Fruit fly (Drosophila melanogaster) whole organism, embryonic: ENCODE results near the gene ninaE.

Experiments used
- Adf1 ChIP-seq: fragments of 200-800 bp; sonication (Bioruptor generic); IDR thresholded peaks from 2 replicates; pipeline ENCODE4 v1.3.6; 2022; ENCODE audit warnings: missing biosample characterization, missing genetic modification characterization
- BEAF-32 ChIP-seq: fragments of 200-800 bp; sonication (Bioruptor generic); optimal IDR thresholded peaks from 3 replicates; lab custom pipeline; 2017; ENCODE audit warnings: missing biosample characterization, missing genetic modification characterization, mild to moderate bottlenecking, moderate library complexity, missing genetic modification reagents
- CG2199 ChIP-seq: fragments of 200-800 bp; sonication (Bioruptor generic); IDR thresholded peaks from 3 replicates; pipeline ENCODE4 v1.3.6; 2022; ENCODE audit warnings: missing biosample characterization, missing genetic modification characterization
- CG3838 ChIP-seq: fragments of 200-800 bp; sonication (Bioruptor generic); optimal IDR thresholded peaks from 3 replicates; lab custom pipeline; 2016; ENCODE audit warnings: missing biosample characterization, missing genetic modification characterization
- CG9876 ChIP-seq: fragments of 200-800 bp; sonication (Bioruptor generic); optimal IDR thresholded peaks from 2 replicates; lab custom pipeline; 2016; ENCODE audit warnings: missing biosample characterization, missing genetic modification characterization
- lola ChIP-seq, 3 experiments: fragments of >200 bp in 2 of 3; fragments of 200-800 bp in 1 of 3; sonication (Bioruptor generic) in 1 of 3; optimal IDR thresholded peaks; 2 replicates each; lab custom pipeline; 2017 to 2019; ENCODE audit warnings: missing biosample characterization in 3 of 3, missing genetic modification characterization in 3 of 3, mild to moderate bottlenecking in 1 of 3, moderate library complexity in 1 of 3
- sob ChIP-seq: fragments of 200-800 bp; sonication (Bioruptor generic); IDR thresholded peaks from 2 replicates; pipeline ENCODE4 v1.3.6; 2022; ENCODE audit warnings: missing biosample characterization, missing genetic modification characterization

DNA sequence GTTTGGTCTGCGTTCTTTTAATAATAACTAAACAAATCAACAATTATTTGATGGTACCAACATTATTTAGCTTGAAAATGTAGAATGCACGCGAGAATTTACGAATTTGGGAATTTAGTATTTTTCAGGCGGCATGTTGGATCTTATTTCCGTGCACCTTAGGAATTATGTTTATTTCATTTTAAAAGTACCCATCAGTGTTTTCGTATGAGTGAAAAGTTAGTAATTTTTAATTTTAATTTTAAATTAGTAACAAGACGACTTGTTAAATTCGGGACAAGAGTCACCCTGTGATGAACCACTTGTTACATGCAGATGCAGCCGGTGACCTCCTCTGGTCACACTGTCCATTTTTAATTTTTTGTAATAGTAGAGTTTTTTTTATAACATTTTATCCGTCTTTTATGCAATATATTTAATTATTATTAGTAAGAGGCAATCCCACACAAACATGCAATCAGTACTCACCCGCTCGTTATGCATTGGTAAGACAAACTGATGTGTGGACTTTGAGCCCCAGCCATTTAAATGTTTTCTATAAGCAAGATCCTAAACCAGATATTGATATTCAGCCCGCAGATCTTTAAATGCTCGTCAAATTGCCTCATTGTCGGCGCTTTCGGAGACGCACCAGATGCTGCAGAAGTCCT, 10.5 kb downstream of the ninaE start, which contains the start of the genes CG17186 and Arc42:
- no peak for TF ChIP-seq Adf1 (GFP tag; lab: Robert Waterston, UW)
- no peak for TF ChIP-seq CG2199 (GFP tag; lab: Robert Waterston, UW)
- no peak for TF ChIP-seq sob (GFP tag; lab: Robert Waterston, UW)
- no peak for TF ChIP-seq CG3838
- TF ChIP-seq lola (GFP tag; optimal IDR thresholded peaks at IDR 0.05; lab: Kevin White, UChicago), result peak in 1 of 3 experiments; percentile 21
- TF ChIP-seq BEAF-32, result peak; percentile 44
- TF ChIP-seq CG9876 (GFP tag; lab: Kevin White, UChicago), result no peak
